Worm (Caenorhabditis elegans): ENCODE results near the gene W01B6.3.

Gene W01B6.3

ce11 chrIV:10060795-10061194 lies 11.6 kb downstream of the W01B6.3 start:
- TF ChIP-seq tag-97 (GFP tag; IDR thresholded peaks at IDR 0.05) (no peak), lin-1 (GFP tag; IDR thresholded peaks at IDR 0.05) (no peak), unc-130 (GFP tag; optimal IDR thresholded peaks at IDR 0.05) (no peak), F37D6.2 (tag; optimal IDR thresholded peaks at IDR 0.05) (no peak), aha-1 (tag) (peak; percentile 59), daf-16 (GFP tag; optimal IDR thresholded peaks at IDR 0.05) (no peak), daf-16 (tag; optimal IDR thresholded peaks at IDR 0.05) (peak; percentile 50), ZK337.2 (GFP tag; IDR thresholded peaks at IDR 0.05) (no peak), F10B5.3 (tag; optimal IDR thresholded peaks at IDR 0.05) (no peak), pqm-1 (tag; optimal IDR thresholded peaks at IDR 0.05) (peak; percentile 2), dmd-6 (GFP tag; IDR thresholded peaks at IDR 0.05) (peak; percentile 34)

- TF ChIP-seq nhr-28 (tag; optimal IDR thresholded peaks at IDR 0.05) (peak; percentile 57), daf-19 (GFP tag; conservative IDR thresholded peaks at IDR 0.05) (no peak), aha-1 (tag) (peak; percentile 87), nhr-48 (tag; optimal IDR thresholded peaks at IDR 0.05) (peak; percentile 43), F37D6.2 (tag; optimal IDR thresholded peaks at IDR 0.05) (no peak), zfp-3 (GFP tag; conservative IDR thresholded peaks at IDR 0.05) (no peak), T20F7.1 (GFP tag; optimal IDR thresholded peaks at IDR 0.05) (peak; percentile 21), mxl-2 (GFP tag; conservative IDR thresholded peaks at IDR 0.05) (0 out of 2 replicates have a peak, but pooled peaks have one; percentile 22), lsy-2 (tag; optimal IDR thresholded peaks at IDR 0.05) (peak in 1 of 2 experiments; percentile 1), php-3 (GFP tag; IDR thresholded peaks at IDR 0.05) (peak; percentile 65; the same call in 1 of the 2 replicates), mep-1 (tag; optimal IDR thresholded peaks at IDR 0.05) (no peak), mxl-3 (GFP tag; optimal IDR thresholded peaks at IDR 0.05) (no peak), ceh-44 (GFP tag; IDR thresholded peaks at IDR 0.05) (no peak), arid-1 (GFP tag; conservative IDR thresholded peaks at IDR 0.05) (no peak), fos-1 (tag; optimal IDR thresholded peaks at IDR 0.05) (no peak), lin-38 (GFP tag; IDR thresholded peaks at IDR 0.05) (peak; percentile 19; the same call in 1 of the 2 replicates), pqm-1 (tag; optimal IDR thresholded peaks at IDR 0.05) (peak; percentile 91), dmd-8 (GFP tag; IDR thresholded peaks at IDR 0.05) (no peak), R02D3.7 (tag; optimal IDR thresholded peaks at IDR 0.05) (no peak), daf-8 (GFP tag; IDR thresholded peaks at IDR 0.05) (no peak), tra-1 (GFP tag; IDR thresholded peaks at IDR 0.05) (peak; percentile 63; the same call in 1 of the 2 replicates), ztf-11 (tag; optimal IDR thresholded peaks at IDR 0.05) (no peak), gei-8 (GFP tag; optimal IDR thresholded peaks at IDR 0.05) (no peak), nhr-102 (tag; optimal IDR thresholded peaks at IDR 0.05) (peak; percentile 31), dmd-6 (GFP tag; IDR thresholded peaks at IDR 0.05) (peak; percentile 90), snpc-4 (tag; optimal IDR thresholded peaks at IDR 0.05) (no peak), lin-1 (GFP tag; IDR thresholded peaks at IDR 0.05) (0 out of 2 replicates have a peak, but pooled peaks have one; percentile 11), mdl-1 (tag; optimal IDR thresholded peaks at IDR 0.05) (peak in 1 of 2 experiments; percentile 47), hlh-30 (tag; optimal IDR thresholded peaks at IDR 0.05; ENCODE audit: insufficient read depth) (peak; percentile 44), hlh-11 (tag; optimal IDR thresholded peaks at IDR 0.05) (peak; percentile 80), dve-1 (tag; optimal IDR thresholded peaks at IDR 0.05; ENCODE audit: insufficient read depth) (peak; percentile 93), Y48G9A.11 (GFP tag; IDR thresholded peaks at IDR 0.05) (no peak), ceh-32 (tag; optimal IDR thresholded peaks at IDR 0.05; ENCODE audit: poor library complexity) (no peak), daf-16 (GFP tag; optimal IDR thresholded peaks at IDR 0.05) (peak in 1 of 2 experiments; percentile 38), daf-16 (tag; optimal IDR thresholded peaks at IDR 0.05) (peak; percentile 88), lir-3 (tag; optimal IDR thresholded peaks at IDR 0.05) (no peak), saeg-2 (GFP tag; IDR thresholded peaks at IDR 0.05) (0 out of 2 replicates have a peak, but pooled peaks have one; percentile 19), pha-4 (GFP tag; IDR thresholded peaks at IDR 0.05) (0 out of 2 replicates have a peak, but pooled peaks have one; percentile 16), pha-4 (tag; optimal IDR thresholded peaks at IDR 0.05) (no peak), nhr-77 (tag; optimal IDR thresholded peaks at IDR 0.05) (peak; percentile 41), unc-62 (GFP tag; optimal IDR thresholded peaks at IDR 0.05 in 1 of 2) (no peak), unc-62 (tag; optimal IDR thresholded peaks at IDR 0.05) (no peak)
These were observed 13.3 kb downstream of the W01B6.3 start for ce11 chrIV:10059175-10059574.

All from whole organism, L4 larva.